Worm (Caenorhabditis elegans) whole organism, L1 larva: Measurements from ENCODE around the gene srx-16.

Experiments
- ces-1 ChIP-seq: fragments of 150-350 bp; optimal IDR thresholded peaks from 2 replicates; lab custom pipeline; 2014; ENCODE audit warnings: missing biosample characterization, missing genetic modification reagents, missing genetic modification characterization
- mep-1 ChIP-seq: fragments of 150-350 bp; optimal IDR thresholded peaks from 2 replicates; lab custom pipeline; 2014; ENCODE audit warnings: missing biosample characterization, missing genetic modification characterization

DNA sequence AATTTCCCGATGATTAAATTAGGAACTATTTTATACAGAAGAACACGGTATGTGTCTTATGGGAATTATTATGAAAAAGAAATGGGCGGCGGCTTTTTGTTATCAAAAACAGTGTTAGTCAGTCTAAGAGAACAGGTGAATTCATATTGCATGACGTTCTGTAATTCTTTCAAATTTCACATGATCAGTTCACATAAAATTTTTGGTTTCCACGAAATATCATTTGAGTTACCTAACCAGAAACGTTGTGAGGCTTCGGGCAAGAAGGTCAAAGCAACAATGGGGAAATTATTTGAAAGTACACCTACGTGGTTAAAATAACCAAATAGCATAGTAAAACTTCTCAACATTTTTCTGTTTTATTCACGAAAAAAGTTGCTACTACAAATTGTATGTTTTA is 40.3 kb upstream of the srx-16 start, which contains the start of gene Y57E12B.10:
- no peak for TF ChIP-seq ces-1 (GFP tag; lab: Kevin White, UChicago)
- TF ChIP-seq mep-1 (tag; lab: Kevin White, UChicago), result no peak
